Worm (Caenorhabditis elegans) whole organism, L4 larva: ENCODE results near the gene ZK1193.2.

ENCODE experiments used
- D1046.2 ChIP-seq: fragments of 200-800 bp; sonication (Bioruptor generic); IDR thresholded peaks from 2 replicates; pipeline ENCODE4 v1.3.6; 2022; ENCODE audit warnings: missing genetic modification characterization, missing compliant biosample characterization
- F26F4.8 ChIP-seq: fragments of 200-800 bp; sonication (Bioruptor generic); conservative IDR thresholded peaks from 2 replicates; pipeline ENCODE4 v1.3.6; 2022; ENCODE audit warnings: missing genetic modification characterization, missing compliant biosample characterization
- T20F7.1 ChIP-seq: fragments of 200-800 bp; sonication (Bioruptor generic); optimal IDR thresholded peaks from 2 replicates; lab custom pipeline; 2018; ENCODE audit warnings: mild to moderate bottlenecking, missing genetic modification characterization, missing compliant biosample characterization
- Y105C5A.15 ChIP-seq: fragments of 200-800 bp; sonication (Bioruptor generic); IDR thresholded peaks from 2 replicates; pipeline ENCODE4 v1.3.6; 2022; ENCODE audit warnings: missing genetic modification characterization, missing compliant biosample characterization
- Y75B8A.6 ChIP-seq: fragments of 200-800 bp; sonication (Bioruptor generic); IDR thresholded peaks from 2 replicates; pipeline ENCODE4 v1.3.6; 2022; ENCODE audit warnings: missing genetic modification reagents, missing genetic modification characterization, missing compliant biosample characterization
- ZK337.2 ChIP-seq: fragments of 200-800 bp; sonication (Bioruptor generic); IDR thresholded peaks from 2 replicates; pipeline ENCODE4 v1.3.6; 2022; ENCODE audit warnings: missing genetic modification reagents, missing genetic modification characterization, missing compliant biosample characterization
- aha-1 ChIP-seq: fragments of 150-350 bp; peaks from one replicate; lab custom pipeline; 2014; ENCODE audit warnings: missing biosample characterization, missing genetic modification characterization
- aly-2 ChIP-seq: sonication (generic microtip); optimal IDR thresholded peaks from 2 replicates; lab custom pipeline; 2018; ENCODE audit warnings: missing biosample characterization, missing genetic modification characterization
- ama-1 ChIP-seq: fragments of 150-350 bp; optimal IDR thresholded peaks from 2 replicates; lab custom pipeline; 2014; ENCODE audit warnings: inconsistent platforms, mixed read lengths
- attf-4 ChIP-seq: sonication (generic microtip); optimal IDR thresholded peaks from 3 replicates; lab custom pipeline; 2017; ENCODE audit warnings: missing biosample characterization, missing genetic modification characterization
- ceh-20 ChIP-seq: fragments of 200-800 bp; sonication (Bioruptor generic); IDR thresholded peaks from 2 replicates; pipeline ENCODE4 v1.3.6; 2022; ENCODE audit warnings: missing genetic modification reagents, missing genetic modification characterization, missing compliant biosample characterization
- ctbp-1 ChIP-seq: fragments of 200-800 bp; sonication (Bioruptor generic); IDR thresholded peaks from 2 replicates; pipeline ENCODE4 v1.3.6; 2022; ENCODE audit warnings: missing genetic modification reagents, missing genetic modification characterization, missing compliant biosample characterization
- daf-19 ChIP-seq: fragments of 200-800 bp; sonication (Bioruptor generic); conservative IDR thresholded peaks from 2 replicates; pipeline ENCODE4 v1.3.6; 2022; ENCODE audit warnings: missing genetic modification characterization, missing compliant biosample characterization
- daf-8 ChIP-seq: fragments of 200-800 bp; sonication (Bioruptor generic); IDR thresholded peaks from 2 replicates; pipeline ENCODE4 v1.3.6; 2022; ENCODE audit warnings: missing genetic modification characterization, missing compliant biosample characterization
- dmd-6 ChIP-seq: fragments of 200-800 bp; sonication (Bioruptor generic); IDR thresholded peaks from 2 replicates; pipeline ENCODE4 v1.3.6; 2022; ENCODE audit warnings: missing genetic modification reagents, missing genetic modification characterization, missing compliant biosample characterization
- dmd-8 ChIP-seq: fragments of 200-800 bp; sonication (Bioruptor generic); IDR thresholded peaks from 2 replicates; pipeline ENCODE4 v1.3.6; 2022; ENCODE audit warnings: missing genetic modification characterization, missing compliant biosample characterization
- hif-1 ChIP-seq, 2 experiments: sonication (generic microtip); optimal IDR thresholded peaks; 2 replicates each; lab custom pipeline; 2016 to 2017; ENCODE audit warnings: missing compliant biosample characterization in 2 of 2, missing genetic modification characterization in 2 of 2, missing genetic modification reagents in 2 of 2, missing genotype in 2 of 2, mild to moderate bottlenecking in 1 of 2
- hlh-30 ChIP-seq: sonication (generic microtip); optimal IDR thresholded peaks from 2 replicates; lab custom pipeline; 2017; ENCODE audit warnings: antibody characterized with exemption, mild to moderate bottlenecking, missing genetic modification characterization, missing compliant biosample characterization; ENCODE audit not compliant: insufficient read depth
- hmg-1.1 ChIP-seq: fragments of 200-800 bp; sonication (Bioruptor generic); IDR thresholded peaks from 2 replicates; pipeline ENCODE4 v1.3.6; 2022; ENCODE audit warnings: missing genetic modification reagents, missing genetic modification characterization, missing compliant biosample characterization
- lin-15B ChIP-seq: fragments of 150-350 bp; sonication (generic microtip); optimal IDR thresholded peaks from 3 replicates; lab custom pipeline; 2014; ENCODE audit warnings: missing biosample characterization, missing genetic modification characterization
- lsy-2 ChIP-seq, 2 experiments: fragments of 150-350 bp in 1 of 2; sonication (generic microtip) in 1 of 2; optimal IDR thresholded peaks; 2 replicates each; lab custom pipeline; 2014 to 2017; ENCODE audit warnings: missing biosample characterization in 2 of 2, missing genetic modification characterization in 2 of 2
- madf-5 ChIP-seq, 2 experiments: fragments of 200-800 bp; sonication (Bioruptor generic); IDR thresholded peaks; 2 replicates each; pipeline ENCODE4 v1.3.6; 2022; ENCODE audit warnings: missing compliant biosample characterization in 2 of 2, missing genetic modification characterization in 2 of 2
- mdl-1 ChIP-seq, 2 experiments: fragments of 150-350 bp in 1 of 2; sonication (generic microtip) in 1 of 2; optimal IDR thresholded peaks; 2 replicates each; lab custom pipeline; 2014 to 2017; ENCODE audit warnings: missing biosample characterization in 2 of 2, missing genetic modification characterization in 2 of 2
- mdt-29 ChIP-seq: fragments of 200-800 bp; sonication (Bioruptor generic); IDR thresholded peaks from 2 replicates; pipeline ENCODE4 v1.3.6; 2022; ENCODE audit warnings: missing genetic modification reagents, missing genetic modification characterization, missing compliant biosample characterization
- mxl-3 ChIP-seq: fragments of 200-800 bp; sonication (Bioruptor generic); optimal IDR thresholded peaks from 2 replicates; lab custom pipeline; 2018; ENCODE audit warnings: mild to moderate bottlenecking, missing genetic modification characterization, missing compliant biosample characterization
- nhr-11 ChIP-seq: fragments of 150-350 bp; optimal IDR thresholded peaks from 2 replicates; lab custom pipeline; 2014; ENCODE audit warnings: missing biosample characterization, missing genetic modification characterization
- nhr-25 ChIP-seq: sonication (generic microtip); optimal IDR thresholded peaks from 2 replicates; lab custom pipeline; 2017; ENCODE audit warnings: missing genetic modification characterization, mild to moderate bottlenecking, missing compliant biosample characterization, antibody characterized with exemption, moderate library complexity, borderline replicate concordance; ENCODE audit not compliant: insufficient read depth
- nhr-28 ChIP-seq: fragments of 150-350 bp; optimal IDR thresholded peaks from 2 replicates; lab custom pipeline; 2014; ENCODE audit warnings: missing biosample characterization, missing genetic modification characterization
- nhr-41 ChIP-seq: fragments of 200-800 bp; sonication (Bioruptor generic); IDR thresholded peaks from 2 replicates; pipeline ENCODE4 v1.3.6; 2022; ENCODE audit warnings: missing genetic modification reagents, missing genetic modification characterization, missing compliant biosample characterization
- nhr-42 ChIP-seq: fragments of 200-800 bp; sonication (Bioruptor generic); IDR thresholded peaks from 2 replicates; pipeline ENCODE4 v1.3.6; 2022; ENCODE audit warnings: missing genetic modification characterization, missing compliant biosample characterization
- set-16 ChIP-seq: fragments of 200-800 bp; sonication (Bioruptor generic); IDR thresholded peaks from 2 replicates; pipeline ENCODE4 v1.3.6; 2022; ENCODE audit warnings: missing genetic modification reagents, missing genetic modification characterization, missing compliant biosample characterization
- spr-3 ChIP-seq: fragments of 200-800 bp; sonication (Bioruptor generic); optimal IDR thresholded peaks from 2 replicates; lab custom pipeline; 2018; ENCODE audit warnings: mild to moderate bottlenecking, missing genetic modification characterization, missing compliant biosample characterization
- unc-62 ChIP-seq, 3 experiments: fragments of 150-350 bp in 1 of 3; sonication (generic microtip); optimal IDR thresholded peaks in 2 of 3; peaks in 1 of 3; 1 replicate in 1 of 3; 2 replicates in 2 of 3; lab custom pipeline; 2014 to 2017; ENCODE audit warnings: missing biosample characterization in 3 of 3, missing genetic modification characterization in 3 of 3, missing genetic modification reagents in 3 of 3, missing genotype in 1 of 3
- zip-11 ChIP-seq: fragments of 200-800 bp; sonication (Bioruptor generic); IDR thresholded peaks from 2 replicates; pipeline ENCODE4 v1.3.6; 2022; ENCODE audit warnings: missing genetic modification characterization, missing compliant biosample characterization
- ztf-11 ChIP-seq: fragments of 150-350 bp; optimal IDR thresholded peaks from 2 replicates; lab custom pipeline; 2014; ENCODE audit warnings: missing biosample characterization, missing genetic modification characterization

Gene ZK1193.2

DNA sequence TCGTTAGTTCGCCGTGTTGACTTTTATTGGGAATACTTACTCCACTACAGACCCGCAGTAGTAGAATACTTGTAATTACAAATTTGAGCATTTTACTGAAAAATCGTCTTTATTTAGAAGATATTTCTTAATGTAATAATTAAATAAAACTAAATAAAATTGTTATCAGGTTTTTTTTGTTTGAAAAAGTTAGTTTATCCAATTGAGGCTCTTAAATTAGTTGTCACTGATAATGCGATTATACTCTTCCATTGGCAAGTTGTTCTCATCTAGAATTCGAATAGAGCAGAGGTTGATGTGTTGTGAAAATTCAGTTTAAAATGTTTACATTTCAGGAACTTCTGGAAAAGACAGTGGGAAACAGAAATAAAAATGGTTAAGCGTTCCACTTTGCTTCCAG, at the start of gene ZK1193.2:
TSS of gene ZK1193.2 (minus strand) at position 101 of the 400 bp plus-strand sequence.
- no peak for TF ChIP-seq nhr-28 (tag; lab: Kevin White, UChicago)
- no peak for TF ChIP-seq ama-1 (lab: Kevin White, UChicago)
- TF ChIP-seq mdl-1 (tag; optimal IDR thresholded peaks at IDR 0.05; lab: Kevin White, UChicago), result no peak
- no peak for TF ChIP-seq ztf-11 (tag; lab: Kevin White, UChicago)
- no peak for TF ChIP-seq T20F7.1 (GFP tag; lab: Kevin White, UChicago)
- TF ChIP-seq daf-19 (GFP tag; lab: Robert Waterston, UW), result no peak
- TF ChIP-seq dmd-6, result no peak

DNA sequence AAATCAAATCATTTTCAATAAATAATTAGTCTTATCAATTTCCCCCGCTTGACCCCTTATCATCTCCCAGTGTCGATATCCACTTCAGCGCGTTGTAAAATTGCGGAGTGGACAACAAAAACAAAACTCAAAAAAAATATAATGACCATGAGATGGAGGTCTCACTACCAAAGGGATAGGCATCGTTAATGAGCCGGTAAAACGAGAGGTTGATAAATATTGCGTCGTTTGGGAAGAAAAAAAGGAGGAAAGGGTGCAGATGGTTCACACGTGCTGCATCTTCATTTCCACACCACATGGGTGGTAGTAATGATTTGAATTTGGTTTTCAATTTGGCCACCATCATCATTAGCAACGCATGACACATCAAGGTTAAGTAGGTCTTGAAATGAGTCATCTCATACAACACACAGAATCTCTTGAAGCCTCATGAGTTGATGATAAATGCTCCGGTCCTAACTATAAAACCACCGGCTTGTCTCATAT, 41.9 kb upstream of the ZK1193.2 start:
- TF ChIP-seq hmg-1.1 (GFP tag; lab: Robert Waterston, UW) (no peak), aha-1 (tag; lab: Kevin White, UChicago) (peak; percentile 91), unc-62 (GFP tag; optimal IDR thresholded peaks at IDR 0.05 in 1 of 2; lab: Kevin White, UChicago) (peak in 1 of 2 experiments; percentile 99), unc-62 (tag; optimal IDR thresholded peaks at IDR 0.05; lab: Kevin White, UChicago) (no peak)

DNA sequence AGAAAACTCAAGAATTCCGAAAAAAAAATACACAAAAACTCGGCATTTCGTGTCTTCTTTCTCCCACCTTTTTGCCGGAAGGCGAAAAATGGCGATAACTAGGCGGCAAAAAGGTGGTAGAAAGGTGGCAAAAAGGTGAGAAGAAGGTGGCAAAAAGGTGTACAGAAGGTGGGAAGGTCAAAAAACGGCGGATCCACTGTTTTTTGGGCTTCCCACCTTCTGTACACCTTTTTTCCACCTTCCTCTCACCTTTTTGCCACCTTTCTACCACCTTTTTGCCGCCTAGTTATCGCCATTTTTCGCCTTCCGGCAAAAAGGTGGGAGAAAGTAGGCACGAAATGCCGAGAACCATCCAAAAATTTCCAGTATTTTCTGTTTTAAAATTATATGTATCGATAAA, 40.5 kb upstream of the ZK1193.2 start:
- TF ChIP-seq nhr-42 (GFP tag; lab: Robert Waterston, UW), result peak; percentile 63; the same call in 1 of the 2 replicates
- peak; percentile 70; the same call in 1 of the 2 replicates for TF ChIP-seq F26F4.8
- 0 out of 2 replicates have a peak, but pooled peaks have one; percentile 37 for TF ChIP-seq Y75B8A.6 (GFP tag; lab: Robert Waterston, UW)
- TF ChIP-seq ctbp-1 (GFP tag; lab: Robert Waterston, UW), result 0 out of 2 replicates have a peak, but pooled peaks have one; percentile 39
- 0 out of 2 replicates have a peak, but pooled peaks have one; percentile 43 for TF ChIP-seq D1046.2 (GFP tag; lab: Robert Waterston, UW)

DNA sequence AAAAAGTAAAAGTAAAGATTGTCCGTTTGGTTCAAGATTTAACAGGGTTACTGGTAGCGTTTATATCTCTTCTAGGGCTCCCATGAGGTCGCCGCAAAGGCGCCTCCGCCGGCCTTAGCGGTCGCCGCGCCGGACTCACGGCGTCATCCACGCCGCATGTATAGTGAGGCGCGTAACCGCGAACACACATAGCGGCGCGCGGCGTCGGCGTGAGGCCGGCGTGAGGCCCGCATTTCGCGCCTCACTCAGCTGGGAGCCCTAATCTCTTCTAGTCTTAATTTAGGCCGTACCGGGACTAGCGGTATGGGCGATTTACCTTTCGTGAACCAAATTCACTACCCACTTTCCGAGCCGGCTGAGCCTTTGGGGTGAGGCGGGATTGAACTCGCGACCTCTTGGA, 36.2 kb upstream of the ZK1193.2 start:
- TF ChIP-seq mdt-29 (GFP tag; lab: Robert Waterston, UW), result 0 out of 2 replicates have a peak, but pooled peaks have one; percentile 28
- no peak for TF ChIP-seq attf-4 (tag; lab: Kevin White, UChicago)
- no peak for TF ChIP-seq daf-8 (GFP tag; lab: Robert Waterston, UW)
- no peak for TF ChIP-seq ztf-11 (tag; lab: Kevin White, UChicago)
- no peak for TF ChIP-seq nhr-25
- TF ChIP-seq set-16, result peak; percentile 94
- no peak for TF ChIP-seq lsy-2 (tag; optimal IDR thresholded peaks at IDR 0.05; lab: Kevin White, UChicago)
- TF ChIP-seq hif-1 (tag; optimal IDR thresholded peaks at IDR 0.05; lab: Kevin White, UChicago), result no peak
- TF ChIP-seq nhr-42 (GFP tag; lab: Robert Waterston, UW), result 0 out of 2 replicates have a peak, but pooled peaks have one; percentile 8
- TF ChIP-seq ceh-20, result no peak
- TF ChIP-seq dmd-8 (GFP tag; lab: Robert Waterston, UW), result 0 out of 2 replicates have a peak, but pooled peaks have one; percentile 62
- TF ChIP-seq, all 104 proteins: peak for 4

DNA sequence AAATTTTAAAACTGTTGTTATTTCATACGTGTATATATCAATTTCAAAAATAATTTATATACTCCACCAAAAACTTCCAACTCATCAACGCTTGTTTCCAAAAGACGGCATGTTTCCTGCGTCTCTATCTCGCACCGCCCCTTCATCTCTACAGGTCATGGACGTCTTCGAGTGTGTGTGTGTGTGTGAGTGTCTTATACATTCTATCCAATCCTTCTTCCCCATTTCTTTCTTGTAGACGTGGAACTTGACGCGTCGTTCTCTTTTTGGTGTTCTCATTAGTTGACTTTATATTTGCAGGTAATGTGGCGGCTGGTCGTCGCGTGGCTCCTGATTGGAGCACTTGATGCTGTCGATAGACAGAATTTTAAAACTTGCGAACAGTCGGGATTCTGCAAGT, 34.9 kb upstream of the ZK1193.2 start, which contains the start of gene aagr-4:
TSS of gene aagr-4 (plus strand) at position 301 of the 400 bp plus-strand sequence.
- TF ChIP-seq aly-2 (tag; lab: Kevin White, UChicago), result no peak
- no peak for TF ChIP-seq hlh-30 (tag; lab: Kevin White, UChicago)
- peak in 1 of 2 experiments; percentile 11 for TF ChIP-seq mdl-1 (tag; optimal IDR thresholded peaks at IDR 0.05; lab: Kevin White, UChicago)
- TF ChIP-seq mxl-3, result peak; percentile 50
- no peak for TF ChIP-seq madf-5 (GFP tag; IDR thresholded peaks at IDR 0.05; lab: Robert Waterston, UW)
- peak; percentile 21 for TF ChIP-seq nhr-28 (tag; lab: Kevin White, UChicago)

DNA sequence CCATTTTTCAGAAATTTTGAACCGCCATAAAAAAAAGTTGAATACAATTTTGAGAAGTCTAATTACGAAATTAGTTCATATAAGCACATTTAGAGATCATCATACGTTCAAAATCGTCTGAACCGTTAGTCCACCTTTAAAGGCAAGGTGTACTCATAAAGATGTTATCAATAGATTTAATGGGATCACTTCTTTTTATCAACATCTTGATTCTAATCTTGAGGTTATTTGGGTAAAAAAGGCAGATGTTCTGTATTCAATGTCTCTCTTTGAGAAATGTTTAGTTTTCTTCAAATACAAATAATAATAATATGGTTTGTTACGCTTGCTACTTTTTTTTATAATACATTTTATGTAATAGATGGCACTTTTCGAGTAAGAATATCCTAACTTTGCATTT, 33.9 kb upstream of the ZK1193.2 start:
- TF ChIP-seq spr-3 (no peak), unc-62 (GFP tag; optimal IDR thresholded peaks at IDR 0.05 in 1 of 2; lab: Kevin White, UChicago) (no peak), unc-62 (tag; optimal IDR thresholded peaks at IDR 0.05; lab: Kevin White, UChicago) (no peak), hmg-1.1 (GFP tag; lab: Robert Waterston, UW) (no peak), lin-15B (tag; lab: Kevin White, UChicago) (no peak), daf-19 (GFP tag; lab: Robert Waterston, UW) (no peak), ZK337.2 (GFP tag; lab: Robert Waterston, UW) (no peak), Y105C5A.15 (GFP tag; lab: Robert Waterston, UW) (no peak), nhr-41 (GFP tag; lab: Robert Waterston, UW) (no peak), zip-11 (no peak), nhr-11 (tag; lab: Kevin White, UChicago) (no peak)
- TF ChIP-seq, all 104 proteins: peak for 0
